Worm (Caenorhabditis elegans) whole organism, L4 larva: Measurements from ENCODE around the gene C33D3.3.

Source experiments
- D1046.2 ChIP-seq: fragments of 200-800 bp; sonication (Bioruptor generic); IDR thresholded peaks from 2 replicates; pipeline ENCODE4 v1.3.6; 2022; ENCODE audit warnings: missing genetic modification characterization, missing compliant biosample characterization
- F26F4.8 ChIP-seq: fragments of 200-800 bp; sonication (Bioruptor generic); conservative IDR thresholded peaks from 2 replicates; pipeline ENCODE4 v1.3.6; 2022; ENCODE audit warnings: missing genetic modification characterization, missing compliant biosample characterization
- T20F7.1 ChIP-seq: fragments of 200-800 bp; sonication (Bioruptor generic); optimal IDR thresholded peaks from 2 replicates; lab custom pipeline; 2018; ENCODE audit warnings: mild to moderate bottlenecking, missing genetic modification characterization, missing compliant biosample characterization
- Y5F2A.4 ChIP-seq: fragments of 200-800 bp; sonication (Bioruptor generic); optimal IDR thresholded peaks from 2 replicates; lab custom pipeline; 2018; ENCODE audit warnings: mild to moderate bottlenecking, missing genetic modification characterization, missing compliant biosample characterization
- Y75B8A.6 ChIP-seq: fragments of 200-800 bp; sonication (Bioruptor generic); IDR thresholded peaks from 2 replicates; pipeline ENCODE4 v1.3.6; 2022; ENCODE audit warnings: missing genetic modification reagents, missing genetic modification characterization, missing compliant biosample characterization
- ZK546.5 ChIP-seq, 2 experiments: sonication (generic microtip); optimal IDR thresholded peaks; 2 replicates each; lab custom pipeline; 2017; ENCODE audit warnings: missing biosample characterization in 2 of 2, missing genetic modification characterization in 2 of 2
- aly-2 ChIP-seq: sonication (generic microtip); optimal IDR thresholded peaks from 2 replicates; lab custom pipeline; 2018; ENCODE audit warnings: missing biosample characterization, missing genetic modification characterization
- ceh-20 ChIP-seq: fragments of 200-800 bp; sonication (Bioruptor generic); IDR thresholded peaks from 2 replicates; pipeline ENCODE4 v1.3.6; 2022; ENCODE audit warnings: missing genetic modification reagents, missing genetic modification characterization, missing compliant biosample characterization
- ceh-32 ChIP-seq: sonication (generic microtip); optimal IDR thresholded peaks from 2 replicates; lab custom pipeline; 2016; ENCODE audit warnings: mild to moderate bottlenecking, missing genetic modification characterization, missing compliant biosample characterization; ENCODE audit not compliant: poor library complexity
- ceh-44 ChIP-seq: fragments of 200-800 bp; sonication (Bioruptor generic); IDR thresholded peaks from 2 replicates; pipeline ENCODE4 v1.3.6; 2022; ENCODE audit warnings: missing genetic modification reagents, missing genetic modification characterization, missing compliant biosample characterization
- ceh-62 ChIP-seq: sonication (generic microtip); optimal IDR thresholded peaks from 2 replicates; lab custom pipeline; 2017; ENCODE audit warnings: missing biosample characterization, missing genetic modification characterization
- cey-2 ChIP-seq: sonication (generic microtip); optimal IDR thresholded peaks from 3 replicates; lab custom pipeline; 2017; ENCODE audit warnings: missing genetic modification characterization, mild to moderate bottlenecking, missing compliant biosample characterization, antibody characterized with exemption, borderline replicate concordance; ENCODE audit not compliant: insufficient read depth
- daf-16 ChIP-seq, 3 experiments: sonication (generic microtip); optimal IDR thresholded peaks; 2 replicates each; lab custom pipeline; 2016 to 2017; ENCODE audit warnings: missing genetic modification characterization in 3 of 3, missing genetic modification reagents in 3 of 3, mild to moderate bottlenecking in 2 of 3, missing compliant biosample characterization in 2 of 3, missing biosample characterization in 1 of 3, moderate library complexity in 1 of 3
- dmd-6 ChIP-seq: fragments of 200-800 bp; sonication (Bioruptor generic); IDR thresholded peaks from 2 replicates; pipeline ENCODE4 v1.3.6; 2022; ENCODE audit warnings: missing genetic modification reagents, missing genetic modification characterization, missing compliant biosample characterization
- dve-1 ChIP-seq: sonication (generic microtip); optimal IDR thresholded peaks from 2 replicates; lab custom pipeline; 2017; ENCODE audit warnings: antibody characterized with exemption, mild to moderate bottlenecking, missing genetic modification characterization, missing compliant biosample characterization; ENCODE audit not compliant: insufficient read depth
- egl-27 ChIP-seq: sonication (generic microtip); optimal IDR thresholded peaks from 3 replicates; lab custom pipeline; 2017; ENCODE audit warnings: missing biosample characterization, missing genetic modification reagents, missing genetic modification characterization
- egl-43 ChIP-seq: fragments of 200-800 bp; sonication (Bioruptor generic); IDR thresholded peaks from 2 replicates; pipeline ENCODE4 v1.3.6; 2022; ENCODE audit warnings: missing genetic modification reagents, missing genetic modification characterization, missing compliant biosample characterization
- hlh-30 ChIP-seq: sonication (generic microtip); optimal IDR thresholded peaks from 2 replicates; lab custom pipeline; 2017; ENCODE audit warnings: antibody characterized with exemption, mild to moderate bottlenecking, missing genetic modification characterization, missing compliant biosample characterization; ENCODE audit not compliant: insufficient read depth
- jun-1 ChIP-seq: fragments of 150-350 bp; optimal IDR thresholded peaks from 2 replicates; lab custom pipeline; 2014; ENCODE audit warnings: missing biosample characterization, missing genetic modification reagents, missing genetic modification characterization
- lin-1 ChIP-seq: fragments of 200-800 bp; sonication (Bioruptor generic); IDR thresholded peaks from 2 replicates; pipeline ENCODE4 v1.3.6; 2022; ENCODE audit warnings: missing genetic modification reagents, missing genetic modification characterization, missing compliant biosample characterization
- lin-13 ChIP-seq: fragments of 150-350 bp; optimal IDR thresholded peaks from 2 replicates; lab custom pipeline; 2014; ENCODE audit warnings: missing biosample characterization, missing genetic modification reagents, missing genetic modification characterization
- lin-39 ChIP-seq: fragments of 150-350 bp; optimal IDR thresholded peaks from 2 replicates; lab custom pipeline; 2014; ENCODE audit warnings: missing biosample characterization, missing genetic modification reagents, missing genetic modification characterization
- lsy-2 ChIP-seq, 2 experiments: fragments of 150-350 bp in 1 of 2; sonication (generic microtip) in 1 of 2; optimal IDR thresholded peaks; 2 replicates each; lab custom pipeline; 2014 to 2017; ENCODE audit warnings: missing biosample characterization in 2 of 2, missing genetic modification characterization in 2 of 2
- mdl-1 ChIP-seq, 2 experiments: fragments of 150-350 bp in 1 of 2; sonication (generic microtip) in 1 of 2; optimal IDR thresholded peaks; 2 replicates each; lab custom pipeline; 2014 to 2017; ENCODE audit warnings: missing biosample characterization in 2 of 2, missing genetic modification characterization in 2 of 2
- mep-1 ChIP-seq: fragments of 150-350 bp; sonication (generic microtip); optimal IDR thresholded peaks from 3 replicates; lab custom pipeline; 2014; ENCODE audit warnings: missing biosample characterization, missing genetic modification characterization
- mes-2 ChIP-seq: sonication (generic microtip); optimal IDR thresholded peaks from 2 replicates; lab custom pipeline; 2016; ENCODE audit warnings: missing genotype, mild to moderate bottlenecking, missing genetic modification characterization, missing compliant biosample characterization; ENCODE audit not compliant: poor library complexity, severe bottlenecking
- mxl-2 ChIP-seq: fragments of 200-800 bp; sonication (Bioruptor generic); conservative IDR thresholded peaks from 2 replicates; pipeline ENCODE4 v1.3.6; 2022; ENCODE audit warnings: missing genetic modification reagents, missing genetic modification characterization, missing compliant biosample characterization
- mxl-3 ChIP-seq: fragments of 200-800 bp; sonication (Bioruptor generic); optimal IDR thresholded peaks from 2 replicates; lab custom pipeline; 2018; ENCODE audit warnings: mild to moderate bottlenecking, missing genetic modification characterization, missing compliant biosample characterization
- nhr-10 ChIP-seq: fragments of 150-350 bp; optimal IDR thresholded peaks from 2 replicates; lab custom pipeline; 2014; ENCODE audit warnings: missing biosample characterization, missing genetic modification characterization
- nhr-102 ChIP-seq: sonication (generic microtip); optimal IDR thresholded peaks from 2 replicates; lab custom pipeline; 2016; ENCODE audit warnings: mild to moderate bottlenecking, missing genetic modification characterization, moderate library complexity, missing compliant biosample characterization
- nhr-111 ChIP-seq: fragments of 200-800 bp; sonication (Bioruptor generic); optimal IDR thresholded peaks from 2 replicates; lab custom pipeline; 2018; ENCODE audit warnings: mild to moderate bottlenecking, missing genetic modification characterization, missing compliant biosample characterization
- nhr-25 ChIP-seq: sonication (generic microtip); optimal IDR thresholded peaks from 2 replicates; lab custom pipeline; 2017; ENCODE audit warnings: missing genetic modification characterization, mild to moderate bottlenecking, missing compliant biosample characterization, antibody characterized with exemption, moderate library complexity, borderline replicate concordance; ENCODE audit not compliant: insufficient read depth
- nhr-28 ChIP-seq: fragments of 150-350 bp; optimal IDR thresholded peaks from 2 replicates; lab custom pipeline; 2014; ENCODE audit warnings: missing biosample characterization, missing genetic modification characterization
- nhr-41 ChIP-seq: fragments of 200-800 bp; sonication (Bioruptor generic); IDR thresholded peaks from 2 replicates; pipeline ENCODE4 v1.3.6; 2022; ENCODE audit warnings: missing genetic modification reagents, missing genetic modification characterization, missing compliant biosample characterization
- nhr-42 ChIP-seq: fragments of 200-800 bp; sonication (Bioruptor generic); IDR thresholded peaks from 2 replicates; pipeline ENCODE4 v1.3.6; 2022; ENCODE audit warnings: missing genetic modification characterization, missing compliant biosample characterization
- nhr-48 ChIP-seq: sonication (generic microtip); optimal IDR thresholded peaks from 2 replicates; lab custom pipeline; 2016; ENCODE audit warnings: mild to moderate bottlenecking, missing genetic modification characterization, missing compliant biosample characterization
- nhr-6 ChIP-seq: fragments of 150-350 bp; optimal IDR thresholded peaks from 2 replicates; lab custom pipeline; 2014; ENCODE audit warnings: missing biosample characterization, missing genetic modification characterization
- nhr-77 ChIP-seq: fragments of 150-350 bp; optimal IDR thresholded peaks from 2 replicates; lab custom pipeline; 2014; ENCODE audit warnings: missing biosample characterization, missing genetic modification characterization
- php-3 ChIP-seq: fragments of 200-800 bp; sonication (Bioruptor generic); IDR thresholded peaks from 2 replicates; pipeline ENCODE4 v1.3.6; 2022; ENCODE audit warnings: missing genetic modification reagents, missing genetic modification characterization, missing compliant biosample characterization
- pqm-1 ChIP-seq: sonication (generic microtip); optimal IDR thresholded peaks from 2 replicates; lab custom pipeline; 2017; ENCODE audit warnings: missing biosample characterization, missing genetic modification characterization
- saeg-2 ChIP-seq: fragments of 200-800 bp; sonication (Bioruptor generic); IDR thresholded peaks from 2 replicates; pipeline ENCODE4 v1.3.6; 2022; ENCODE audit warnings: missing genetic modification reagents, missing genetic modification characterization, missing compliant biosample characterization
- set-16 ChIP-seq: fragments of 200-800 bp; sonication (Bioruptor generic); IDR thresholded peaks from 2 replicates; pipeline ENCODE4 v1.3.6; 2022; ENCODE audit warnings: missing genetic modification reagents, missing genetic modification characterization, missing compliant biosample characterization
- skn-1 ChIP-seq: fragments of 150-350 bp; optimal IDR thresholded peaks from 2 replicates; lab custom pipeline; 2014; ENCODE audit warnings: missing biosample characterization, missing genetic modification characterization
- spr-3 ChIP-seq: fragments of 200-800 bp; sonication (Bioruptor generic); optimal IDR thresholded peaks from 2 replicates; lab custom pipeline; 2018; ENCODE audit warnings: mild to moderate bottlenecking, missing genetic modification characterization, missing compliant biosample characterization
- tra-1 ChIP-seq: fragments of 200-800 bp; sonication (Bioruptor generic); IDR thresholded peaks from 2 replicates; pipeline ENCODE4 v1.3.6; 2022; ENCODE audit warnings: missing genetic modification reagents, missing genetic modification characterization, missing compliant biosample characterization
- unc-62 ChIP-seq, 3 experiments: fragments of 150-350 bp in 1 of 3; sonication (generic microtip); optimal IDR thresholded peaks in 2 of 3; peaks in 1 of 3; 1 replicate in 1 of 3; 2 replicates in 2 of 3; lab custom pipeline; 2014 to 2017; ENCODE audit warnings: missing biosample characterization in 3 of 3, missing genetic modification characterization in 3 of 3, missing genetic modification reagents in 3 of 3, missing genotype in 1 of 3
- zfp-2 ChIP-seq: sonication (generic microtip); optimal IDR thresholded peaks from 2 replicates; lab custom pipeline; 2016; ENCODE audit warnings: mild to moderate bottlenecking, missing genetic modification characterization, missing compliant biosample characterization

C33D3.3 gene

DNA sequence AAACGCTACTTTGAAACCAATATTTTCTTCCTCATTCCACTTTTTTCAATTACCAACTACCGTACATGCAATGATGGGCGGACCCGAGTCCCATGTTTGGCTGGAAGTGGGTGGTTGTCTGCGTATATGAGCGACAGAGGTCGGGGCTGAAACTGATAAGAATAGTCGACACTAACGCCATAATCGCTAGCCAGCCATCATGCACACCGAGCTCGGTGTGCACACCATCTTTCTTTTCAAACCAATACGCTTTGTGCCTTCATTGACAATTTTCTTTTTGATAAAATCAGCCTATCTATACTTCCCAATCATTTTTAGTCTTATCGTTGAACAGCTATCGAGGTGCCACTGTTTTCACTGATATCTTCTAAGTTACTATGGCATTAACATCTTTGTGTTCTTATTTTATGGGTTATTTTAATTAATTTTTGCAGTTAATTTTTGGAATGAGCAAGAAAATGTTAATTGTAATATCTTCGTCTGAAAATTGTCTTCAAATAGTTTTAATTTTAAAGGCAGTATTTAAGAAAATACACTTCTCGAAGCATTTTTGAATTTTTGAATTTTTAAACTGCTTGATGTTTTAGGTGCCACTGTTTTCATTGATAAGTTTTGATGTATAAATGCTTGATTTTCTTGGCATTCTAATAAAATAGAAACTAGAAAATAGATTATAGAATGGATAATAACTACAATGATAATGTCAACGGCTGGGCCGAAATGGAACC lies 4.4 kb upstream of the C33D3.3 start, which contains the start of gene elt-2:
Gene elt-2, plus strand, starts transcription at position 678 of the 728 bp plus-strand sequence.
- TF ChIP-seq Y75B8A.6 (GFP tag; lab: Robert Waterston, UW) (0 out of 2 replicates have a peak, but pooled peaks have one; percentile 36), egl-27 (tag; lab: Kevin White, UChicago) (no peak), php-3 (GFP tag; lab: Robert Waterston, UW) (peak; percentile 89), tra-1 (GFP tag; lab: Robert Waterston, UW) (peak; percentile 96), ZK546.5 (tag; optimal IDR thresholded peaks at IDR 0.05; lab: Kevin White, UChicago) (no peak), set-16 (GFP tag; lab: Robert Waterston, UW) (no peak), lin-1 (GFP tag; lab: Robert Waterston, UW) (peak; percentile 79), dve-1 (peak; percentile 90), mdl-1 (tag; optimal IDR thresholded peaks at IDR 0.05; lab: Kevin White, UChicago) (peak in 1 of 2 experiments; percentile 10), zfp-2 (no peak), Y5F2A.4 (GFP tag; lab: Kevin White, UChicago) (no peak), skn-1 (tag; lab: Kevin White, UChicago) (no peak), lin-13 (GFP tag; lab: Kevin White, UChicago) (no peak), cey-2 (tag; lab: Kevin White, UChicago) (no peak), mep-1 (tag; lab: Kevin White, UChicago) (peak; percentile 20), saeg-2 (peak; percentile 52; the same call in 1 of the 2 replicates), jun-1 (peak; percentile 51), unc-62 (GFP tag; optimal IDR thresholded peaks at IDR 0.05 in 1 of 2; lab: Kevin White, UChicago) (peak in 1 of 2 experiments; percentile 93), unc-62 (tag; optimal IDR thresholded peaks at IDR 0.05; lab: Kevin White, UChicago) (no peak), nhr-111 (no peak), lsy-2 (tag; optimal IDR thresholded peaks at IDR 0.05; lab: Kevin White, UChicago) (peak in 1 of 2 experiments; percentile 61), hlh-30 (tag; lab: Kevin White, UChicago) (peak; percentile 40), ceh-32 (tag; lab: Kevin White, UChicago) (no peak), mes-2 (tag; lab: Kevin White, UChicago) (no peak), mxl-2 (GFP tag; lab: Robert Waterston, UW) (0 out of 2 replicates have a peak, but pooled peaks have one; percentile 20), pqm-1 (peak; percentile 95), nhr-42 (GFP tag; lab: Robert Waterston, UW) (peak; percentile 56; the same call in 1 of the 2 replicates), lin-39 (tag; lab: Kevin White, UChicago) (no peak), ceh-62 (tag; lab: Kevin White, UChicago) (no peak), nhr-48 (tag; lab: Kevin White, UChicago) (peak; percentile 47), mxl-3 (GFP tag; lab: Kevin White, UChicago) (peak; percentile 15), nhr-6 (tag; lab: Kevin White, UChicago) (peak; percentile 22), nhr-41 (GFP tag; lab: Robert Waterston, UW) (peak; percentile 83), nhr-10 (tag; lab: Kevin White, UChicago) (peak; percentile 31), F26F4.8 (GFP tag; lab: Robert Waterston, UW) (no peak), ceh-44 (GFP tag; lab: Robert Waterston, UW) (no peak), nhr-102 (tag; lab: Kevin White, UChicago) (peak; percentile 74), T20F7.1 (GFP tag; lab: Kevin White, UChicago) (peak; percentile 2), ceh-20 (GFP tag; lab: Robert Waterston, UW) (0 out of 2 replicates have a peak, but pooled peaks have one; percentile 46), daf-16 (GFP tag; optimal IDR thresholded peaks at IDR 0.05; lab: Kevin White, UChicago) (peak in 1 of 2 experiments; percentile 78), daf-16 (tag; optimal IDR thresholded peaks at IDR 0.05; lab: Kevin White, UChicago) (peak; percentile 94), D1046.2 (GFP tag; lab: Robert Waterston, UW) (no peak), nhr-28 (peak; percentile 93), dmd-6 (peak; percentile 92), egl-43 (no peak), spr-3 (GFP tag; lab: Kevin White, UChicago) (no peak), nhr-25 (tag; lab: Kevin White, UChicago) (no peak), nhr-77 (tag; lab: Kevin White, UChicago) (peak; percentile 87), aly-2 (tag; lab: Kevin White, UChicago) (no peak)
